Fruit fly (Drosophila melanogaster) whole organism, wandering third instar larva: Measurements from ENCODE around the gene CG33679.

Experiments
- CG32264 ChIP-seq: fragments of 200-800 bp; sonication (Bioruptor generic); optimal IDR thresholded peaks from 2 replicates; lab custom pipeline; 2016; ENCODE audit warnings: missing biosample characterization, missing genetic modification characterization
- CG9705 ChIP-seq: fragments of 200-800 bp; sonication (Bioruptor generic); optimal IDR thresholded peaks from 2 replicates; lab custom pipeline; 2018; ENCODE audit warnings: missing biosample characterization, mild to moderate bottlenecking, missing genetic modification characterization
- CrebA ChIP-seq: fragments of 200-800 bp; sonication (Bioruptor generic); optimal IDR thresholded peaks from 2 replicates; lab custom pipeline; 2016; ENCODE audit warnings: missing biosample characterization, mild to moderate bottlenecking, missing genetic modification characterization, borderline replicate concordance
- Dfd ChIP-seq: fragments of >200 bp; optimal IDR thresholded peaks from 2 replicates; lab custom pipeline; 2017; ENCODE audit warnings: missing biosample characterization, missing genetic modification characterization
- Dif ChIP-seq: fragments of 200-275, 200-300 bp; sonication (Bioruptor generic); optimal IDR thresholded peaks from 2 replicates; lab custom pipeline; 2018; ENCODE audit warnings: missing biosample characterization, missing genetic modification characterization; ENCODE audit not compliant: partially characterized antibody
- GATAd ChIP-seq: sonication (Bioruptor generic); optimal IDR thresholded peaks from 2 replicates; lab custom pipeline; 2016; ENCODE audit warnings: missing biosample characterization, missing genetic modification characterization
- HLH106 ChIP-seq: fragments of 200-800 bp; optimal IDR thresholded peaks from 3 replicates; lab custom pipeline; 2019; ENCODE audit warnings: missing biosample characterization, mild to moderate bottlenecking, missing genetic modification characterization, moderate library complexity
- Hnf4 ChIP-seq: fragments of 200-800 bp; sonication (Bioruptor generic); optimal IDR thresholded peaks from 2 replicates; lab custom pipeline; 2016; ENCODE audit warnings: missing biosample characterization, mild to moderate bottlenecking, missing genetic modification characterization
- Hr83 ChIP-seq: fragments of 200-300 bp; sonication (Bioruptor generic); optimal IDR thresholded peaks from 2 replicates; lab custom pipeline; 2016; ENCODE audit warnings: missing biosample characterization, mild to moderate bottlenecking, missing genetic modification characterization, moderate library complexity; ENCODE audit not compliant: poor library complexity, severe bottlenecking
- Myc ChIP-seq: fragments of >200 bp; optimal IDR thresholded peaks from 2 replicates; lab custom pipeline; 2017
- N ChIP-seq: fragments of >200 bp; optimal IDR thresholded peaks from 2 replicates; lab custom pipeline; 2018; ENCODE audit warnings: missing biosample characterization, missing external identifiers, missing genetic modification characterization
- OdsH ChIP-seq: fragments of 200-800 bp; sonication (Bioruptor generic); optimal IDR thresholded peaks from 2 replicates; lab custom pipeline; 2016; ENCODE audit warnings: missing biosample characterization, mild to moderate bottlenecking, missing genetic modification characterization
- Rel ChIP-seq, 2 experiments: fragments of 200-800 bp; sonication (Bioruptor generic) in 1 of 2; optimal IDR thresholded peaks; 2 replicates in 1 of 2; 3 replicates in 1 of 2; lab custom pipeline; 2016 to 2019; ENCODE audit warnings: mild to moderate bottlenecking in 2 of 2, missing biosample characterization in 2 of 2, missing genetic modification characterization in 2 of 2, moderate library complexity in 1 of 2
- Sp1 ChIP-seq: fragments of 200-800 bp; sonication (Bioruptor generic); optimal IDR thresholded peaks from 3 replicates; lab custom pipeline; 2019; ENCODE audit warnings: missing biosample characterization, mild to moderate bottlenecking, missing genetic modification characterization, moderate library complexity
- Vsx2 ChIP-seq: fragments of 200-300, 225-300 bp; sonication (Bioruptor generic); optimal IDR thresholded peaks from 2 replicates; lab custom pipeline; 2018; ENCODE audit warnings: missing biosample characterization, missing genetic modification characterization; ENCODE audit not compliant: partially characterized antibody
- br ChIP-seq: fragments of 200-800 bp; sonication (Bioruptor generic); optimal IDR thresholded peaks from 2 replicates; lab custom pipeline; 2016; ENCODE audit warnings: missing biosample characterization, missing genetic modification characterization
- dmrt93B ChIP-seq: fragments of 200-800 bp; sonication (Bioruptor generic); optimal IDR thresholded peaks from 2 replicates; lab custom pipeline; 2018; ENCODE audit warnings: missing biosample characterization, mild to moderate bottlenecking, missing genetic modification characterization
- ey ChIP-seq: fragments of 200-800 bp; sonication (Bioruptor generic); optimal IDR thresholded peaks from 2 replicates; lab custom pipeline; 2016; ENCODE audit warnings: missing biosample characterization, missing genetic modification characterization
- foxo ChIP-seq, 2 experiments: fragments of 200-800 bp; sonication (Bioruptor generic); optimal IDR thresholded peaks; 2 replicates in 1 of 2; 3 replicates in 1 of 2; lab custom pipeline; 2016 to 2017; ENCODE audit warnings: missing biosample characterization in 2 of 2, missing genetic modification characterization in 2 of 2
- fru ChIP-seq: fragments of 200-800 bp; sonication (Bioruptor generic); optimal IDR thresholded peaks from 3 replicates; lab custom pipeline; 2016; ENCODE audit warnings: missing biosample characterization, mild to moderate bottlenecking, missing genetic modification characterization
- h ChIP-seq: fragments of 200-800 bp; sonication (Bioruptor generic); optimal IDR thresholded peaks from 3 replicates; lab custom pipeline; 2016; ENCODE audit warnings: missing biosample characterization, mild to moderate bottlenecking, missing genetic modification characterization
- jim ChIP-seq: fragments of 175-275, 200-325 bp; sonication (Bioruptor generic); optimal IDR thresholded peaks from 2 replicates; lab custom pipeline; 2016; ENCODE audit warnings: missing biosample characterization, mild to moderate bottlenecking, missing genetic modification characterization
- lola ChIP-seq: fragments of >200 bp; optimal IDR thresholded peaks from 2 replicates; lab custom pipeline; 2017; ENCODE audit warnings: missing biosample characterization, missing genetic modification characterization
- pan ChIP-seq: fragments of >200 bp; optimal IDR thresholded peaks from 2 replicates; lab custom pipeline; 2017
- psq ChIP-seq: fragments of 200-800 bp; sonication (Bioruptor generic); optimal IDR thresholded peaks from 3 replicates; lab custom pipeline; 2017; ENCODE audit warnings: missing biosample characterization, mild to moderate bottlenecking, missing genetic modification characterization, moderate library complexity
- rgr ChIP-seq: fragments of 200-800 bp; sonication (Bioruptor generic); optimal IDR thresholded peaks from 3 replicates; lab custom pipeline; 2016; ENCODE audit warnings: missing biosample characterization, mild to moderate bottlenecking, missing genetic modification characterization
- sage ChIP-seq: fragments of 200-800 bp; sonication (Bioruptor generic); optimal IDR thresholded peaks from 2 replicates; lab custom pipeline; 2016; ENCODE audit warnings: missing biosample characterization, mild to moderate bottlenecking, missing genetic modification characterization
- tai ChIP-seq: sonication (Bioruptor generic); optimal IDR thresholded peaks from 2 replicates; lab custom pipeline; 2016; ENCODE audit warnings: missing biosample characterization, missing genetic modification characterization
- usp ChIP-seq: fragments of >200 bp; optimal IDR thresholded peaks from 2 replicates; lab custom pipeline; 2017; ENCODE audit warnings: missing biosample characterization, missing genetic modification characterization
- woc ChIP-seq: sonication (Bioruptor generic); optimal IDR thresholded peaks from 2 replicates; lab custom pipeline; 2016; ENCODE audit warnings: missing biosample characterization, mild to moderate bottlenecking, missing genetic modification characterization

Gene CG33679

dm6 chr2L:15056359-15057220 lies 1.5 kb upstream of the CG33679 start (continued):
- TF ChIP-seq foxo (GFP tag; optimal IDR thresholded peaks at IDR 0.05; lab: Kevin White, UChicago) (peak in 1 of 2 experiments; percentile 88), tai (GFP tag; lab: Kevin White, UChicago) (no peak), Sp1 (GFP tag; lab: Kevin White, UChicago) (peak; percentile 83), h (GFP tag; lab: Kevin White, UChicago) (peak; percentile 84)
- TF ChIP-seq, all 38 proteins: peak for 24

DNA sequence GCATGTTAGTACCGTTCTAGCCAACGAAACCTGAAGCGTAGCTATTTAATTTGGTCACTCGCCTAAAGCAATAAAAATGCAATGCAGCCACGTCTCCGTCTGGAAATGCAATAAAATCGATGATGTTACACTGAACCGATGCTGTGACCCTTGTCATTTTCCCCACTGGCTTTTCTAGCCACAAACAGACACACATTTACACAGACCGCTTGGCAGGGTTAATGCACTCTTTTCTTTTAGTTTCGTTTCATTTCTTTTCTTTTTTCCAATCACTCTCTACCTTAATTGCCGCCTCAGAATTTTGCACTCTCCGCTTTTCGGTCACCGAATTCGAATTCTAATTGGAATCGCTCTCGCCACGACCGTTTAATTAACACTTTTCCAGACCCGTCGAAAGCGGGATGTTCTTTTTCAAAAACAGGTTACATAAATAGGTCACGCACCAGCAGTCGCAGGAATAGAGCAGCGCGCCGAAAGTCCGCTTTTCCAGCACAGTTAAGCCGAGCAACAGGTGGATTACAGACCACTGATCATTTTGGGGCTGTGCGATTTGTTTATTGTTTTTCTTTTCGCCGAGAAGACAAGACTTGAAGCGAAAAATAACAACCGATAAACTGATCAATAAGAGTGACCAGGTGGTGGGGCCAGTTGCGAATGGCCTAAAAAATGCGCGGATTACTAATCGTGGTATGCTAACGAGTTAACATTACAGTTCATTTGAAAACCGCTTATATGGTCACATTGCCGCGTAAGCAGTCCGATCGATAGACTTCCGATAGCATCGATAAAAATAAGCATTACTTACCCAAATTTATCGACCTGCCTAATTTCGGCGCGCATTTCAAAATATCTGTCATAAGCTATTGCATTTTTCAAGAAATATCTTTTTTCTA lies 632 bp upstream of the CG33679 start, which contains the start of gene ck:
Gene ck (minus strand): TSS at position 638 of the 893 bp plus-strand sequence.
- no peak for TF ChIP-seq rgr (GFP tag; lab: Kevin White, UChicago)
- TF ChIP-seq Rel (GFP tag; optimal IDR thresholded peaks at IDR 0.05; lab: Kevin White, UChicago): no peak
- TF ChIP-seq Rel (tag; optimal IDR thresholded peaks at IDR 0.05; lab: Kevin White, UChicago): peak; percentile 39

dm6 chr2L:15059000-15059399 lies 897 bp downstream of the CG33679 start:
- TF ChIP-seq N (GFP tag; lab: Kevin White, UChicago) (no peak), h (GFP tag; lab: Kevin White, UChicago) (no peak), br (no peak), Rel (GFP tag; optimal IDR thresholded peaks at IDR 0.05; lab: Kevin White, UChicago) (no peak), Rel (tag; optimal IDR thresholded peaks at IDR 0.05; lab: Kevin White, UChicago) (no peak)

- TF ChIP-seq CrebA (GFP tag; lab: Kevin White, UChicago): no peak
- TF ChIP-seq Vsx2 (GFP tag; lab: Kevin White, UChicago): peak; percentile 77
- TF ChIP-seq Myc (lab: Kevin White, UChicago): peak; percentile 78
- no peak for TF ChIP-seq dmrt93B (GFP tag; lab: Kevin White, UChicago)
- TF ChIP-seq sage (GFP tag; lab: Kevin White, UChicago): no peak
- no peak for TF ChIP-seq tai (GFP tag; lab: Kevin White, UChicago)
- TF ChIP-seq usp (GFP tag; lab: Kevin White, UChicago): no peak
- no peak for TF ChIP-seq woc (GFP tag; lab: Kevin White, UChicago)
- no peak for TF ChIP-seq HLH106 (tag; lab: Kevin White, UChicago)
- no peak for TF ChIP-seq lola
- no peak for TF ChIP-seq br
- no peak for TF ChIP-seq ey (GFP tag; lab: Kevin White, UChicago)
- TF ChIP-seq Hnf4 (GFP tag; lab: Kevin White, UChicago): no peak
- no peak for TF ChIP-seq Rel (GFP tag; optimal IDR thresholded peaks at IDR 0.05; lab: Kevin White, UChicago)
- TF ChIP-seq Rel (tag; optimal IDR thresholded peaks at IDR 0.05; lab: Kevin White, UChicago): peak; percentile 17
- TF ChIP-seq CG32264 (GFP tag; lab: Kevin White, UChicago): no peak
- no peak for TF ChIP-seq psq (GFP tag; lab: Kevin White, UChicago)
- no peak for TF ChIP-seq foxo (GFP tag; optimal IDR thresholded peaks at IDR 0.05; lab: Kevin White, UChicago)
- no peak for TF ChIP-seq OdsH
- TF ChIP-seq CG9705 (GFP tag; lab: Kevin White, UChicago): no peak
- TF ChIP-seq jim (GFP tag; lab: Kevin White, UChicago): no peak
- TF ChIP-seq GATAd (GFP tag; lab: Kevin White, UChicago): no peak
- TF ChIP-seq rgr (GFP tag; lab: Kevin White, UChicago): peak; percentile 7
- no peak for TF ChIP-seq h (GFP tag; lab: Kevin White, UChicago)
- TF ChIP-seq Dfd: no peak
- no peak for TF ChIP-seq Dif (GFP tag; lab: Kevin White, UChicago)
- no peak for TF ChIP-seq fru (GFP tag; lab: Kevin White, UChicago)
- no peak for TF ChIP-seq N (GFP tag; lab: Kevin White, UChicago)
- TF ChIP-seq pan (lab: Kevin White, UChicago): no peak
- TF ChIP-seq Hr83 (GFP tag; lab: Kevin White, UChicago): no peak
Observed at dm6 chr2L:15060580-15061005, 2.5 kb downstream of the CG33679 start, which contains the start of gene TfIIS. Gene TfIIS (minus strand): TSS chr2L:15060757.
